Worm (Caenorhabditis elegans) whole organism, L1 larva: ENCODE data around the gene C32D5.11.

ENCODE experiments used
- C04F5.9 ChIP-seq: sonication (generic microtip); optimal IDR thresholded peaks from 2 replicates; lab custom pipeline; 2016; ENCODE audit warnings: missing genetic modification characterization, missing compliant biosample characterization
- C16A3.4 ChIP-seq: fragments of 150-350 bp; optimal IDR thresholded peaks from 2 replicates; lab custom pipeline; 2014; ENCODE audit warnings: missing biosample characterization, missing genetic modification characterization
- aha-1 ChIP-seq: fragments of 150-350 bp; optimal IDR thresholded peaks from 2 replicates; lab custom pipeline; 2014; ENCODE audit warnings: missing biosample characterization, missing genetic modification characterization
- alr-1 ChIP-seq: fragments of 200-800 bp; sonication (Bioruptor generic); optimal IDR thresholded peaks from 2 replicates; lab custom pipeline; 2018; ENCODE audit warnings: borderline replicate concordance, mild to moderate bottlenecking, missing genetic modification characterization, missing compliant biosample characterization
- ceh-63 ChIP-seq: fragments of 200-800 bp; sonication (Bioruptor generic); optimal IDR thresholded peaks from 2 replicates; lab custom pipeline; 2018; ENCODE audit warnings: mild to moderate bottlenecking, missing genetic modification characterization, missing compliant biosample characterization
- ceh-8 ChIP-seq: fragments of 200-800 bp; sonication (Bioruptor generic); optimal IDR thresholded peaks from 2 replicates; lab custom pipeline; 2018; ENCODE audit warnings: mild to moderate bottlenecking, missing genetic modification characterization, moderate library complexity, missing compliant biosample characterization
- ceh-82 ChIP-seq, 3 experiments: fragments of 150-350 bp in 1 of 3; sonication (generic microtip) in 2 of 3; optimal IDR thresholded peaks; 2 replicates each; lab custom pipeline; 2014 to 2017; ENCODE audit warnings: missing biosample characterization in 3 of 3, missing genetic modification characterization in 3 of 3
- ceh-90 ChIP-seq: sonication (generic microtip); optimal IDR thresholded peaks from 2 replicates; lab custom pipeline; 2016; ENCODE audit warnings: missing genetic modification characterization, missing compliant biosample characterization
- ces-1 ChIP-seq: fragments of 150-350 bp; optimal IDR thresholded peaks from 2 replicates; lab custom pipeline; 2014; ENCODE audit warnings: missing biosample characterization, missing genetic modification reagents, missing genetic modification characterization
- dpl-1 ChIP-seq, 3 experiments: fragments of 150-350 bp in 2 of 3; sonication (generic microtip) in 1 of 3; optimal IDR thresholded peaks; 2 replicates each; lab custom pipeline; 2014 to 2017; ENCODE audit warnings: missing biosample characterization in 3 of 3, missing genetic modification characterization in 3 of 3, missing genetic modification reagents in 3 of 3
- dsc-1 ChIP-seq: sonication (generic microtip); optimal IDR thresholded peaks from 2 replicates; lab custom pipeline; 2016; ENCODE audit warnings: mild to moderate bottlenecking, missing genetic modification characterization, missing compliant biosample characterization
- efl-1 ChIP-seq, 4 experiments: fragments of 150-350 bp; optimal IDR thresholded peaks in 3 of 4; peaks in 1 of 4; 1 replicate in 1 of 4; 2 replicates in 3 of 4; lab custom pipeline; 2014; ENCODE audit warnings: missing biosample characterization in 2 of 4, missing genetic modification characterization in 2 of 4, missing genetic modification reagents in 2 of 4
- efl-3 ChIP-seq: fragments of 200-800 bp; sonication (Bioruptor generic); optimal IDR thresholded peaks from 2 replicates; lab custom pipeline; 2018; ENCODE audit warnings: mild to moderate bottlenecking, missing genetic modification characterization, missing compliant biosample characterization
- egl-27 ChIP-seq, 2 experiments: fragments of 150-350 bp in 1 of 2; sonication (generic microtip); optimal IDR thresholded peaks; 3 replicates each; lab custom pipeline; 2017 to 2018; ENCODE audit warnings: missing biosample characterization in 2 of 2, missing genetic modification characterization in 2 of 2, missing genetic modification reagents in 2 of 2
- ets-5 ChIP-seq: fragments of 200-800 bp; sonication (Bioruptor generic); IDR thresholded peaks from 2 replicates; pipeline ENCODE4 v1.3.6; 2022; ENCODE audit warnings: missing genetic modification characterization, missing compliant biosample characterization
- fkh-10 ChIP-seq: sonication (generic microtip); optimal IDR thresholded peaks from 2 replicates; lab custom pipeline; 2017; ENCODE audit warnings: missing biosample characterization, missing genetic modification reagents, missing genetic modification characterization
- fos-1 ChIP-seq: fragments of 150-350 bp; optimal IDR thresholded peaks from 2 replicates; lab custom pipeline; 2014; ENCODE audit warnings: missing biosample characterization, missing genetic modification characterization
- grh-1 ChIP-seq: fragments of 200-800 bp; sonication (Bioruptor generic); IDR thresholded peaks from 2 replicates; pipeline ENCODE4 v1.3.6; 2022; ENCODE audit warnings: missing genetic modification reagents, missing genetic modification characterization, missing compliant biosample characterization
- hlh-17 ChIP-seq: fragments of 200-800 bp; sonication (Bioruptor generic); optimal IDR thresholded peaks from 2 replicates; lab custom pipeline; 2018; ENCODE audit warnings: missing genetic modification characterization, mild to moderate bottlenecking, missing compliant biosample characterization, moderate library complexity, borderline replicate concordance
- hpl-2 ChIP-seq: fragments of 150-350 bp; optimal IDR thresholded peaks from 2 replicates; lab custom pipeline; 2014; ENCODE audit warnings: missing biosample characterization, missing genetic modification reagents, missing genetic modification characterization
- jun-1 ChIP-seq: fragments of 150-350 bp; optimal IDR thresholded peaks from 2 replicates; lab custom pipeline; 2014; ENCODE audit warnings: missing biosample characterization, missing genetic modification reagents, missing genetic modification characterization
- lin-14 ChIP-seq: fragments of 200-800 bp; sonication (Bioruptor generic); optimal IDR thresholded peaks from 2 replicates; lab custom pipeline; 2018; ENCODE audit warnings: mild to moderate bottlenecking, missing genetic modification characterization, moderate library complexity, missing compliant biosample characterization
- lin-35 ChIP-seq, 2 experiments: fragments of 150-350 bp; optimal IDR thresholded peaks; 2 replicates each; lab custom pipeline; 2014; ENCODE audit warnings: missing biosample characterization in 2 of 2, missing genetic modification characterization in 2 of 2, missing genetic modification reagents in 2 of 2
- lin-39 ChIP-seq: fragments of 150-350 bp; optimal IDR thresholded peaks from 2 replicates; lab custom pipeline; 2014; ENCODE audit warnings: missing biosample characterization, missing genetic modification reagents, missing genetic modification characterization
- lir-3 ChIP-seq: sonication (generic microtip); optimal IDR thresholded peaks from 2 replicates; lab custom pipeline; 2016; ENCODE audit warnings: mild to moderate bottlenecking, missing genetic modification characterization, moderate library complexity, missing compliant biosample characterization; ENCODE audit not compliant: poor library complexity
- lsy-2 ChIP-seq, 2 experiments: fragments of 150-350 bp; optimal IDR thresholded peaks; 2 replicates each; lab custom pipeline; 2014; ENCODE audit warnings: missing biosample characterization in 2 of 2, missing genetic modification characterization in 2 of 2
- mab-9 ChIP-seq: fragments of 200-800 bp; sonication (Bioruptor generic); IDR thresholded peaks from 2 replicates; pipeline ENCODE4 v1.3.6; 2022; ENCODE audit warnings: missing genetic modification reagents, missing genetic modification characterization, missing compliant biosample characterization
- mdl-1 ChIP-seq, 2 experiments: fragments of 150-350 bp; optimal IDR thresholded peaks; 2 replicates each; lab custom pipeline; 2014 to 2017; ENCODE audit warnings: missing biosample characterization in 2 of 2, missing genetic modification characterization in 2 of 2, inconsistent platforms in 1 of 2
- mep-1 ChIP-seq: fragments of 150-350 bp; optimal IDR thresholded peaks from 2 replicates; lab custom pipeline; 2014; ENCODE audit warnings: missing biosample characterization, missing genetic modification characterization
- nhr-11 ChIP-seq: fragments of 150-350 bp; optimal IDR thresholded peaks from 2 replicates; lab custom pipeline; 2014; ENCODE audit warnings: missing biosample characterization, missing genetic modification characterization
- nhr-20 ChIP-seq: sonication (generic microtip); optimal IDR thresholded peaks from 2 replicates; lab custom pipeline; 2016; ENCODE audit warnings: mild to moderate bottlenecking, missing genetic modification characterization, missing compliant biosample characterization
- nhr-28 ChIP-seq: fragments of 150-350 bp; optimal IDR thresholded peaks from 2 replicates; lab custom pipeline; 2014; ENCODE audit warnings: missing biosample characterization, missing genetic modification characterization
- nhr-47 ChIP-seq: sonication (generic microtip); optimal IDR thresholded peaks from 2 replicates; lab custom pipeline; 2016; ENCODE audit warnings: mild to moderate bottlenecking, missing genetic modification characterization, moderate library complexity, missing compliant biosample characterization
- nhr-76 ChIP-seq: sonication (generic microtip); optimal IDR thresholded peaks from 2 replicates; lab custom pipeline; 2017; ENCODE audit warnings: missing biosample characterization, missing genetic modification characterization
- nhr-90 ChIP-seq: sonication (generic microtip); optimal IDR thresholded peaks from 2 replicates; lab custom pipeline; 2016; ENCODE audit warnings: mild to moderate bottlenecking, missing genetic modification characterization, missing compliant biosample characterization; ENCODE audit not compliant: poor library complexity
- rnt-1 ChIP-seq: sonication (generic microtip); optimal IDR thresholded peaks from 2 replicates; lab custom pipeline; 2016; ENCODE audit warnings: mild to moderate bottlenecking, missing genetic modification characterization, moderate library complexity, missing compliant biosample characterization
- skn-1 ChIP-seq: fragments of 150-350 bp; optimal IDR thresholded peaks from 2 replicates; lab custom pipeline; 2014; ENCODE audit warnings: missing biosample characterization, missing genetic modification characterization
- snpc-4 ChIP-seq: fragments of 150-350 bp; optimal IDR thresholded peaks from 2 replicates; lab custom pipeline; 2014; ENCODE audit warnings: missing biosample characterization, missing genetic modification characterization
- snu-23 ChIP-seq: sonication (generic microtip); optimal IDR thresholded peaks from 2 replicates; lab custom pipeline; 2016; ENCODE audit warnings: missing genetic modification characterization, missing compliant biosample characterization
- sox-4 ChIP-seq: sonication (generic microtip); optimal IDR thresholded peaks from 2 replicates; lab custom pipeline; 2016; ENCODE audit warnings: missing genetic modification characterization, missing compliant biosample characterization
- sptf-1 ChIP-seq: fragments of 150-350 bp; optimal IDR thresholded peaks from 2 replicates; lab custom pipeline; 2014; ENCODE audit warnings: missing biosample characterization, missing genetic modification characterization
- sup-37 ChIP-seq: fragments of 200-800 bp; sonication (Bioruptor generic); optimal IDR thresholded peaks from 2 replicates; lab custom pipeline; 2018; ENCODE audit warnings: mild to moderate bottlenecking, missing genetic modification characterization, missing compliant biosample characterization
- tbx-2 ChIP-seq: sonication (generic microtip); optimal IDR thresholded peaks from 2 replicates; lab custom pipeline; 2016; ENCODE audit warnings: missing genetic modification characterization, missing compliant biosample characterization
- tlp-1 ChIP-seq: fragments of 150-350 bp; optimal IDR thresholded peaks from 2 replicates; lab custom pipeline; 2014; ENCODE audit warnings: missing biosample characterization, missing genetic modification characterization
- unc-30 ChIP-seq: sonication (generic microtip); optimal IDR thresholded peaks from 2 replicates; lab custom pipeline; 2017; ENCODE audit warnings: missing biosample characterization, missing genetic modification characterization
- unc-86 ChIP-seq: sonication (generic microtip); optimal IDR thresholded peaks from 2 replicates; lab custom pipeline; 2016; ENCODE audit warnings: missing genetic modification characterization, missing compliant biosample characterization
- unc-98 ChIP-seq: fragments of 200-800 bp; sonication (Bioruptor generic); IDR thresholded peaks from 2 replicates; pipeline ENCODE4 v1.3.6; 2022; ENCODE audit warnings: missing genetic modification characterization, missing compliant biosample characterization
- vab-15 ChIP-seq: sonication (generic microtip); optimal IDR thresholded peaks from 2 replicates; lab custom pipeline; 2017; ENCODE audit warnings: missing genotype, mild to moderate bottlenecking, missing genetic modification characterization, missing compliant biosample characterization
- zag-1 ChIP-seq: fragments of 150-350 bp; optimal IDR thresholded peaks from 2 replicates; lab custom pipeline; 2014; ENCODE audit warnings: missing biosample characterization, missing genetic modification characterization
- ztf-4 ChIP-seq: fragments of 150-350 bp; optimal IDR thresholded peaks from 2 replicates; lab custom pipeline; 2014; ENCODE audit warnings: missing biosample characterization, missing genetic modification characterization

Gene C32D5.11

ce11 chrII:6347341-6348118 lies 7.7 kb downstream of the C32D5.11 start, which contains the start of gene lgg-1:
TSS of gene lgg-1 (minus strand) at chrII:6347719.
- TF ChIP-seq dpl-1 (GFP tag; optimal IDR thresholded peaks at IDR 0.05; lab: Kevin White, UChicago) (peak in 2 of 3 experiments; percentile 15 to 20), mep-1 (tag; lab: Kevin White, UChicago) (peak; percentile 77), fkh-10 (peak; percentile 23), alr-1 (tag; lab: Kevin White, UChicago) (no peak), grh-1 (GFP tag; lab: Robert Waterston, UW) (no peak), fos-1 (tag; lab: Kevin White, UChicago) (peak; percentile 32), nhr-47 (tag; lab: Kevin White, UChicago) (peak; percentile 62), tlp-1 (tag; lab: Kevin White, UChicago) (no peak), nhr-20 (tag; lab: Kevin White, UChicago) (peak; percentile 70), zag-1 (tag; lab: Kevin White, UChicago) (no peak), jun-1 (tag; lab: Kevin White, UChicago) (peak; percentile 67), sox-4 (tag; lab: Kevin White, UChicago) (no peak), dsc-1 (tag; lab: Kevin White, UChicago) (peak; percentile 3), efl-3 (GFP tag; lab: Kevin White, UChicago) (no peak), ceh-82 (tag; optimal IDR thresholded peaks at IDR 0.05; lab: Kevin White, UChicago) (peak; percentile 33 to 77 (median 44)), hpl-2 (GFP tag; lab: Kevin White, UChicago) (no peak), ceh-90 (no peak), nhr-11 (no peak), lin-35 (GFP tag; optimal IDR thresholded peaks at IDR 0.05; lab: Kevin White, UChicago) (peak; percentile 49 to 53), ceh-63 (GFP tag; lab: Kevin White, UChicago) (peak; percentile 73), tbx-2 (peak; percentile 25), skn-1 (tag; lab: Kevin White, UChicago) (peak; percentile 88), nhr-76 (tag; lab: Kevin White, UChicago) (no peak), ceh-8 (GFP tag; lab: Kevin White, UChicago) (no peak), snpc-4 (tag; lab: Kevin White, UChicago) (peak; percentile 14), unc-30 (no peak), rnt-1 (tag; lab: Kevin White, UChicago) (peak; percentile 58), lin-39 (tag; lab: Kevin White, UChicago) (no peak), unc-98 (GFP tag; lab: Robert Waterston, UW) (no peak), mdl-1 (tag; optimal IDR thresholded peaks at IDR 0.05; lab: Kevin White, UChicago) (peak in 1 of 2 experiments; percentile 70), ces-1 (GFP tag; lab: Kevin White, UChicago) (no peak), nhr-28 (tag; lab: Kevin White, UChicago) (no peak), C16A3.4 (peak; percentile 3), unc-86 (tag; lab: Kevin White, UChicago) (peak; percentile 56), hlh-17 (GFP tag; lab: Kevin White, UChicago) (no peak), sptf-1 (tag; lab: Kevin White, UChicago) (no peak), aha-1 (tag; lab: Kevin White, UChicago) (no peak), sup-37 (GFP tag; lab: Kevin White, UChicago) (peak; percentile 35), snu-23 (GFP tag; lab: Kevin White, UChicago) (peak; percentile 83), lin-14 (GFP tag; lab: Kevin White, UChicago) (peak; percentile 84), nhr-90 (peak; percentile 25), lsy-2 (tag; optimal IDR thresholded peaks at IDR 0.05; lab: Kevin White, UChicago) (peak; percentile 39 to 61), ets-5 (GFP tag; lab: Robert Waterston, UW) (no peak), vab-15 (tag; lab: Kevin White, UChicago) (peak; percentile 68), lir-3 (peak; percentile 35), mab-9 (GFP tag; lab: Robert Waterston, UW) (peak; percentile 40), ztf-4 (tag; lab: Kevin White, UChicago) (peak; percentile 54), egl-27 (tag; optimal IDR thresholded peaks at IDR 0.05; lab: Kevin White, UChicago) (peak in 1 of 2 experiments; percentile 14), C04F5.9 (no peak), efl-1 (optimal IDR thresholded peaks at IDR 0.05; lab: Kevin White, UChicago) (peak; percentile 56 to 58), efl-1 (GFP tag; optimal IDR thresholded peaks at IDR 0.05 in 1 of 2; lab: Kevin White, UChicago) (peak in 1 of 2 experiments; percentile 95)
